Worm (Caenorhabditis elegans): ENCODE data around the gene cyb-1.

DNA sequence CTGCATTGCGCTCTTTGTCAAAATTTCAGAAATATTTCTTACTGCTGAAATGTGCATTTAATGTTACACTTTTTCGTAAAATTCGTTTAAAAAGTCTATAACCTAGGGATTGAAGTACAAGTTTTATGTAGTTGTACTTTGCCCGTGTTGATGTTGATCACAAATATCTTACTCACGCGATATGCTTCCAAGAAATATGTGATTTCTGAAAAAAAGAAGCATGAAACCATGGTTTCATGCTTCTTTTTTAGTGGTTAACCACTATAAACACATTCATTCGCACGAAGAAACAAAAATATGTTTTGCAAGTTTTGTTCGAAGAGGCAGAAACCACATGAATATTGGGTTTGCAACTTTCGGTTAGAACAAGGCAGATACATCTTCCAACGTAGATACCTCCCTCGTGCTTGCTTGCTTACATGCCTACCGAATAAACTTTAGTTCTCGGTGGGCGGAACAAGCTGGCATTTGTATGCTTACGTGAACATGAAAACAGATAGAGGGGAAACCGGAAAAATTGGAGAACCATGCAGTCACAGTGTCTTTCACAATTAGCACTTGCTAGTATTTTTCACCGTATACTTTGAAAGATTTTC is 45.9 kb upstream of the cyb-1 start, which contains the start of gene R102.3:
- TF ChIP-seq rnt-1 (tag; optimal IDR thresholded peaks at IDR 0.05) (no peak), eyg-1 (tag; optimal IDR thresholded peaks at IDR 0.05) (no peak), ceh-19 (GFP tag; optimal IDR thresholded peaks at IDR 0.05) (no peak), F13H6.1 (tag; optimal IDR thresholded peaks at IDR 0.05) (no peak), ama-1 (optimal IDR thresholded peaks at IDR 0.05) (no peak), pha-4 (tag; optimal IDR thresholded peaks at IDR 0.05) (no peak), hlh-6 (tag; optimal IDR thresholded peaks at IDR 0.05) (no peak)
